Worm (Caenorhabditis elegans): Measurements from ENCODE around the gene sinh-1.

- TF ChIP-seq unc-39 (tag; optimal IDR thresholded peaks at IDR 0.05) (no peak), elt-2 (tag; optimal IDR thresholded peaks at IDR 0.05) (no peak), nfya-1 (tag; optimal IDR thresholded peaks at IDR 0.05; ENCODE audit: insufficient read depth) (no peak)
These were observed 28.4 kb downstream of the sinh-1 start, which contains the start of gene parn-2 for ce11 chrII:12256528-12256927.

Measured in whole organism, L3 larva.